Worm (Caenorhabditis elegans): ENCODE results near the gene C24D10.5.

DNA sequence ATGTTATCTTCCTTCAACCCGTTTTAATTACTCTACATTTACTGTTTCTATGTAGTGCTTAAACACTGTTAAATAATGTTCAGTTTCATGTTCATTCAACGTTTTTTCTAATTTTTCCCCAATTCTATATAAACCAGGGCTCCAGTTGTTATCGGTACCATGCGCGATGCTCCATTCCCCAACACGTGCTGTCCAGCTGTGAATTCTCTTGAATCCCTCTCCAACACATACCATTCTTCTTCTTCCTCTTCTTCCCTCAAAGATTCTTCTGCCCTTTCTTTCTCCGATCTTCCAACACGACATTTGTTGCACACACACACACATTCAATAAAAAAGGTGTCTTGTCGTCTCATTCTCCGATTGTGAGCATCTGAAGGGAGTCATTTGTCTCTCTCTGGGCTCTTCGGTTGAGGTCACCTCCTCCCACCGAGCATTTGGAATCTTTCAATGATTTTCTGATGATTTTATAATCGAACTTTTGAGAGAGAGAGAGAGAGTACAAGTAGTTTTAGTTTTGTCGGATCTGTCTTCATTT lies 22.2 kb downstream of the C24D10.5 start:
- TF ChIP-seq C06A6.2 (GFP tag; conservative IDR thresholded peaks at IDR 0.05): no peak
- no peak for TF ChIP-seq nhr-120 (GFP tag; IDR thresholded peaks at IDR 0.05)
- TF ChIP-seq nhr-179 (tag; optimal IDR thresholded peaks at IDR 0.05): no peak
- TF ChIP-seq ets-4 (GFP tag; optimal IDR thresholded peaks at IDR 0.05): no peak
- no peak for TF ChIP-seq pha-4 (tag; optimal IDR thresholded peaks at IDR 0.05)
- no peak for TF ChIP-seq aptf-2 (GFP tag; conservative IDR thresholded peaks at IDR 0.05)
- TF ChIP-seq snpc-4 (GFP tag; optimal IDR thresholded peaks at IDR 0.05): no peak
- TF ChIP-seq snpc-4 (tag; optimal IDR thresholded peaks at IDR 0.05): no peak
- no peak for TF ChIP-seq sea-2 (GFP tag; IDR thresholded peaks at IDR 0.05)
